Worm (Caenorhabditis elegans): ENCODE results near the gene sar-1.

Gene sar-1

DNA sequence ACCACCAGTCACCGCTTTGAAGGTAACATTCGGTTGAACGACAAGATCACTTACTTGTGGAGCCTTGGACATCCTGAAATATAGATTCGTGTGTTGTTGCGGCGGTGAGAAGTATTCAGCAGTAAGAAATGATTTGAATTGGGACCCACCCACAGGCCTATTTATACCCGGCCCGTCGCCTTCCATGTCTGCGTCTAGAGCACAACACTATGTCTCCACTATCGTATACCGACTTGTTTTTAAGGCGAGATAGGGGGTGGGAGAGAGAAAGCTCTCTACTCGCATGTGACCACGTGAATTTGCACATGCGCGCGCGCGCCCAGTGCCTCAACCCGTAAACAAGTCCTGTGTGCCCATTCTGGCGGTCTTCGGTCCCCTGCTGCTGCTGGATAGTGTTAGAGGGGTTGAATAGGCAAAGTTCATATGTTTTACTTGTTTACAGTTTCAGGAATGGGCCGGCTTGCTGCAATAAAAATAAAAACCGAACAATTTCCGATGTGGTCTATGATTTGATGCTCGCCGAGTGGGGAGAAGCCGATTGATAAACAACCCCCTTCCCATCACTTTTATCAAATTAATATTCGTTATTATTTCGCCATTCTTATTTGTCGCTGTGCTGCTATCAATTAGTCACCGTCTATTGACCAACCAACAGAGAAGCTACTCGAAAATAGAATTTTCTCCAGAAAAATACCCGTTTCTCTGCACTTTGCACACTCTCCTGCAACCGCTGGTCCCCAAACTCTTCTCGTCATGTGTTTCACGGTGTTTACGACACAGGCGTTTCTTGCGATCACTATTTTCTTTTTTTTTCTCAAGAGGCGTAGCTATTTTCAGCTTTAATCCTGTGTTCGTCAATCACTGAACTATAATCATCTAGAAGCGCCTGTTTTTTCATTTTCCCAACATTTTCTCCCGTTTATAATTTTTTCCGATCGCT is 43.1 kb downstream of the sar-1 start (continued):
- TF ChIP-seq lsy-27 (tag; optimal IDR thresholded peaks at IDR 0.05; ENCODE audit: borderline replicate concordance, insufficient read depth) (no peak), madf-10 (tag; optimal IDR thresholded peaks at IDR 0.05) (no peak), let-526 (GFP tag; IDR thresholded peaks at IDR 0.05) (no peak), akir-1 (GFP tag; optimal IDR thresholded peaks at IDR 0.05) (peak; percentile 7), B0336.3 (GFP tag; IDR thresholded peaks at IDR 0.05) (peak; percentile 74), nfya-2 (GFP tag; IDR thresholded peaks at IDR 0.05) (no peak), ceh-100 (GFP tag; IDR thresholded peaks at IDR 0.05) (0 out of 2 replicates have a peak, but pooled peaks have one; percentile 13), cebp-1 (GFP tag; IDR thresholded peaks at IDR 0.05) (peak; percentile 35; the same call in 1 of the 2 replicates), cebp-1 (tag; optimal IDR thresholded peaks at IDR 0.05) (peak; percentile 80), mcd-1 (GFP tag; IDR thresholded peaks at IDR 0.05) (peak; percentile 64), rcor-1 (GFP tag; IDR thresholded peaks at IDR 0.05) (peak; percentile 29; the same call in 1 of the 2 replicates), ceh-58 (GFP tag; IDR thresholded peaks at IDR 0.05) (no peak), ztf-28 (GFP tag; IDR thresholded peaks at IDR 0.05) (0 out of 2 replicates have a peak, but pooled peaks have one; percentile 24), lir-1 (GFP tag; conservative IDR thresholded peaks at IDR 0.05) (peak; percentile 42; the same call in 1 of the 2 replicates), D2030.7 (GFP tag; IDR thresholded peaks at IDR 0.05) (no peak), nhr-120 (GFP tag; IDR thresholded peaks at IDR 0.05) (no peak), F52B5.7 (tag; optimal IDR thresholded peaks at IDR 0.05) (peak; percentile 79), unc-130 (GFP tag; optimal IDR thresholded peaks at IDR 0.05) (no peak), dox-1 (GFP tag; IDR thresholded peaks at IDR 0.05) (peak; percentile 55), ets-4 (GFP tag; optimal IDR thresholded peaks at IDR 0.05) (no peak), rpc-1 (optimal IDR thresholded peaks at IDR 0.05) (no peak), rpc-1 (tag; optimal IDR thresholded peaks at IDR 0.05) (no peak), lin-26 (GFP tag; IDR thresholded peaks at IDR 0.05) (peak; percentile 67; the same call in 1 of the 2 replicates), madf-8 (GFP tag; conservative IDR thresholded peaks at IDR 0.05) (no peak), B0035.1 (tag; optimal IDR thresholded peaks at IDR 0.05) (no peak), egl-18 (GFP tag; IDR thresholded peaks at IDR 0.05) (0 out of 2 replicates have a peak, but pooled peaks have one; percentile 3), aptf-2 (GFP tag; conservative IDR thresholded peaks at IDR 0.05) (no peak), snpc-1.3 (tag; optimal IDR thresholded peaks at IDR 0.05; ENCODE audit: insufficient read depth) (no peak), ZK185.1 (tag; optimal IDR thresholded peaks at IDR 0.05; ENCODE audit: poor library complexity, severe bottlenecking) (no peak), sdz-38 (tag; optimal IDR thresholded peaks at IDR 0.05) (no peak), sea-2 (GFP tag; IDR thresholded peaks at IDR 0.05) (peak; percentile 68; the same call in 1 of the 2 replicates), dpff-1 (tag; optimal IDR thresholded peaks at IDR 0.05) (no peak), pha-4 (tag; optimal IDR thresholded peaks at IDR 0.05) (no peak), mes-4 (tag; optimal IDR thresholded peaks at IDR 0.05) (no peak), nfyb-1 (GFP tag; IDR thresholded peaks at IDR 0.05) (peak; percentile 76; the same call in 1 of the 2 replicates), bed-1 (GFP tag; IDR thresholded peaks at IDR 0.05) (no peak), efl-1 (GFP tag; optimal IDR thresholded peaks at IDR 0.05) (no peak), Y53G8AR.9 (GFP tag; conservative IDR thresholded peaks at IDR 0.05) (no peak; the same call in none of the 2 replicates), K11D2.4 (GFP tag; IDR thresholded peaks at IDR 0.05) (peak; percentile 75), lin-54 (GFP tag; optimal IDR thresholded peaks at IDR 0.05) (peak; percentile 36), F39B2.1 (GFP tag; IDR thresholded peaks at IDR 0.05) (no peak), ccch-3 (GFP tag; optimal IDR thresholded peaks at IDR 0.05) (no peak), hrde-1 (tag; optimal IDR thresholded peaks at IDR 0.05; ENCODE audit: borderline replicate concordance) (no peak), dpl-1 (GFP tag; optimal IDR thresholded peaks at IDR 0.05) (no peak), B0261.1 (tag; optimal IDR thresholded peaks at IDR 0.05) (no peak), F57C9.4 (tag; optimal IDR thresholded peaks at IDR 0.05) (no peak), F10E7.11 (tag; optimal IDR thresholded peaks at IDR 0.05) (no peak)
